Fruit fly (Drosophila melanogaster): Measurements from ENCODE around the gene Taf8.

DNA sequence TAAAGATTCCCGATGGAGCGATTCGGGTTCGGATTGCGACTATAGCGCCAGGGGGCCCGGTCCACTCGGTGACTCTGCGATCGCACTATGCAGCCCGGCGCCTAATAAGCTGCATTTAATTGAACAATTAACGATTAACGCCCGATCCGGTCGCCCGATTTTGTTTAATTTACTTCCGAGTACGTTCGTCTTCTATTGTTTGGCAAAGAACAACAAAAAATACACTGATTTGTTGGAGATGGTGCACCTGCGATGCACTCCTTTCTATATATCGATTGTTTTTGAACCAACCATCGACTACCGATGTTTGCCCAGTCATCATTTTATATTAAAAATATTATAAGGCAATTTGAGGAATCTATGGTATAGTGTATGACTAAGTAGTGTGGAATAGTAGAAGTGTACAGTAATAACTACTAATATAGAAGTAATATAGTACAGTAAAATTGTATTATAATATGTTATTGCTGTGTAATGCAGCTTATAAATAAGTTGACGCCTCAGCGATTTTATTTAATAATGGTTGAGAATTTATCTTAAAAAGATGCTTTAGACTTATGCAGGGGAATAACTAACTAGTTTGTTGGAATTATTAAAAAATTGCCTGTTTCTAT, 565 bp upstream of the Taf8 start, which contains the start of gene Mvb12:
- TF ChIP-seq h (GFP tag; optimal IDR thresholded peaks at IDR 0.05) (no peak), Hnf4 (GFP tag; optimal IDR thresholded peaks at IDR 0.05) (peak; percentile 8), usp (GFP tag; optimal IDR thresholded peaks at IDR 0.05) (no peak), Dfd (GFP tag; optimal IDR thresholded peaks at IDR 0.05) (no peak), br (GFP tag; optimal IDR thresholded peaks at IDR 0.05) (no peak), rgr (GFP tag; optimal IDR thresholded peaks at IDR 0.05) (no peak), psq (GFP tag; optimal IDR thresholded peaks at IDR 0.05) (no peak), GATAd (GFP tag; optimal IDR thresholded peaks at IDR 0.05) (no peak), Jra (GFP tag; optimal IDR thresholded peaks at IDR 0.05) (no peak), brk (GFP tag; optimal IDR thresholded peaks at IDR 0.05) (no peak), fru (GFP tag; optimal IDR thresholded peaks at IDR 0.05) (no peak), Dif (GFP tag; optimal IDR thresholded peaks at IDR 0.05; ENCODE audit: partially characterized antibody) (no peak), CG32264 (GFP tag; optimal IDR thresholded peaks at IDR 0.05) (no peak), jim (GFP tag; optimal IDR thresholded peaks at IDR 0.05) (no peak)

Data from whole organism, wandering third instar larva.